Fruit fly (Drosophila melanogaster): ENCODE data around the gene CG33700.

dm6 chr3L:9511287-9512256 lies 13.8 kb downstream of the CG33700 start, which contains the start of gene RpS9:
- TF ChIP-seq CG17806 (tag; optimal IDR thresholded peaks at IDR 0.05), result peak; percentile 10
- no peak for TF ChIP-seq EcR (GFP tag; optimal IDR thresholded peaks at IDR 0.05)
- peak; percentile 28 for TF ChIP-seq CG15710 (tag; optimal IDR thresholded peaks at IDR 0.05)

All from whole organism, pupa.